Fruit fly (Drosophila melanogaster) whole organism, embryonic: Measurements from ENCODE around the gene Cp190.

Source experiments
- Adf1 ChIP-seq: fragments of 200-800 bp; sonication (Bioruptor generic); IDR thresholded peaks from 2 replicates; pipeline ENCODE4 v1.3.6; 2022; ENCODE audit warnings: missing biosample characterization, missing genetic modification characterization
- CG10321 ChIP-seq: fragments of 200-800 bp; sonication (Bioruptor generic); IDR thresholded peaks from 2 replicates; pipeline ENCODE4 v1.3.6; 2022; ENCODE audit warnings: missing biosample characterization, missing genetic modification characterization
- CG10959 ChIP-seq: fragments of 200-800 bp; sonication (Bioruptor generic); IDR thresholded peaks from 2 replicates; pipeline ENCODE4 v1.3.6; 2022; ENCODE audit warnings: missing biosample characterization, missing genetic modification characterization
- CG11093 ChIP-seq: fragments of 200-800 bp; sonication (Bioruptor generic); IDR thresholded peaks from 3 replicates; pipeline ENCODE4 v1.3.6; 2022; ENCODE audit warnings: missing biosample characterization, missing genetic modification characterization
- CG12071 ChIP-seq: fragments of 200-800 bp; sonication (Bioruptor generic); optimal IDR thresholded peaks from 3 replicates; lab custom pipeline; 2018; ENCODE audit warnings: missing biosample characterization, mild to moderate bottlenecking, missing genetic modification characterization
- CG12769 ChIP-seq: fragments of 200-800 bp; sonication (Bioruptor generic); optimal IDR thresholded peaks from 2 replicates; lab custom pipeline; 2019; ENCODE audit warnings: missing biosample characterization, mild to moderate bottlenecking, missing genetic modification characterization, moderate library complexity
- CG15601 ChIP-seq: fragments of 200-800 bp; sonication (Bioruptor generic); optimal IDR thresholded peaks from 3 replicates; lab custom pipeline; 2019; ENCODE audit warnings: missing biosample characterization, mild to moderate bottlenecking, missing genetic modification characterization, moderate library complexity
- CG16779 ChIP-seq: fragments of 200-800 bp; sonication (Bioruptor generic); IDR thresholded peaks from 2 replicates; pipeline ENCODE4 v1.3.6; 2022; ENCODE audit warnings: missing biosample characterization, missing genetic modification characterization
- CG18011 ChIP-seq: fragments of 200-800 bp; sonication (Bioruptor generic); optimal IDR thresholded peaks from 2 replicates; lab custom pipeline; 2017; ENCODE audit warnings: missing biosample characterization, missing genetic modification characterization, mild to moderate bottlenecking, moderate library complexity, missing genotype
- CG18476 ChIP-seq: fragments of 200-800 bp; sonication (Bioruptor generic); optimal IDR thresholded peaks from 2 replicates; lab custom pipeline; 2016; ENCODE audit warnings: missing biosample characterization, mild to moderate bottlenecking, missing genetic modification characterization
- CG18764 ChIP-seq: fragments of 200-800 bp; sonication (Bioruptor generic); optimal IDR thresholded peaks from 3 replicates; lab custom pipeline; 2016; ENCODE audit warnings: missing biosample characterization, missing genetic modification characterization
- CG2875 ChIP-seq: fragments of 200-800 bp; sonication (Bioruptor generic); optimal IDR thresholded peaks from 2 replicates; lab custom pipeline; 2017; ENCODE audit warnings: missing biosample characterization, mild to moderate bottlenecking, missing genetic modification characterization, missing genetic modification reagents
- CG30403 ChIP-seq: fragments of 200-800 bp; sonication (Bioruptor generic); optimal IDR thresholded peaks from 3 replicates; lab custom pipeline; 2016; ENCODE audit warnings: missing biosample characterization, missing genetic modification characterization
- CG32532 ChIP-seq: fragments of 200-800 bp; sonication (Bioruptor generic); IDR thresholded peaks from 2 replicates; pipeline ENCODE4 v1.3.6; 2022; ENCODE audit warnings: missing biosample characterization, missing genetic modification characterization
- CG32772 ChIP-seq: fragments of 200-800 bp; sonication (Bioruptor generic); IDR thresholded peaks from 2 replicates; pipeline ENCODE4 v1.3.6; 2022; ENCODE audit warnings: missing biosample characterization, missing genetic modification characterization
- CG33557 ChIP-seq: fragments of 200-800 bp; sonication (Bioruptor generic); optimal IDR thresholded peaks from 2 replicates; lab custom pipeline; 2019; ENCODE audit warnings: missing biosample characterization, mild to moderate bottlenecking, missing genetic modification characterization, moderate library complexity
- CG34422 ChIP-seq: fragments of 200-800 bp; sonication (Bioruptor generic); IDR thresholded peaks from 3 replicates; pipeline ENCODE4 v1.3.6; 2022; ENCODE audit warnings: missing biosample characterization, missing genetic modification characterization
- CG4404 ChIP-seq: fragments of 200-800 bp; sonication (Bioruptor generic); IDR thresholded peaks from 2 replicates; pipeline ENCODE4 v1.3.6; 2022; ENCODE audit warnings: missing biosample characterization, missing genetic modification characterization
- CG4820 ChIP-seq: fragments of 200-800 bp; sonication (Bioruptor generic); optimal IDR thresholded peaks from 3 replicates; lab custom pipeline; 2016; ENCODE audit warnings: missing biosample characterization, missing genetic modification characterization
- CG7271 ChIP-seq: fragments of 200-800 bp; sonication (Bioruptor generic); optimal IDR thresholded peaks from 2 replicates; lab custom pipeline; 2018; ENCODE audit warnings: missing biosample characterization, mild to moderate bottlenecking, missing genetic modification characterization, moderate library complexity
- CG7357 ChIP-seq: fragments of 200-800 bp; sonication (Bioruptor generic); IDR thresholded peaks from 3 replicates; pipeline ENCODE4 v1.3.6; 2022; ENCODE audit warnings: missing biosample characterization, missing genetic modification characterization
- CG8290 ChIP-seq, 3 experiments: fragments of 200-800 bp; sonication (Bioruptor generic); optimal IDR thresholded peaks; 2 replicates each; lab custom pipeline; 2016 to 2019; ENCODE audit warnings: missing biosample characterization in 3 of 3, missing genetic modification characterization in 3 of 3, mild to moderate bottlenecking in 2 of 3, moderate library complexity in 1 of 3
- CG9215 ChIP-seq: fragments of 200-800 bp; sonication (Bioruptor generic); IDR thresholded peaks from 2 replicates; pipeline ENCODE4 v1.3.6; 2022; ENCODE audit warnings: missing biosample characterization, missing genetic modification characterization
- CG9727 ChIP-seq: fragments of 200-800 bp; sonication (Bioruptor generic); optimal IDR thresholded peaks from 3 replicates; lab custom pipeline; 2017; ENCODE audit warnings: missing biosample characterization, mild to moderate bottlenecking, missing genetic modification characterization
- CkIIα-i1 ChIP-seq: fragments of 200-800 bp; sonication (Bioruptor generic); IDR thresholded peaks from 2 replicates; pipeline ENCODE4 v1.3.6; 2022; ENCODE audit warnings: missing biosample characterization, missing genetic modification characterization
- Doc2 ChIP-seq: fragments of 200-800 bp; sonication (Bioruptor generic); IDR thresholded peaks from 2 replicates; pipeline ENCODE4 v1.3.6; 2022; ENCODE audit warnings: missing biosample characterization, missing genetic modification characterization
- E2f1 ChIP-seq: fragments of 200-800 bp; sonication (Bioruptor generic); IDR thresholded peaks from 2 replicates; pipeline ENCODE4 v1.3.6; 2022; ENCODE audit warnings: missing biosample characterization, missing genetic modification characterization
- Hr3 ChIP-seq: fragments of 200-800 bp; sonication (Bioruptor generic); optimal IDR thresholded peaks from 3 replicates; lab custom pipeline; 2016; ENCODE audit warnings: missing biosample characterization, missing genetic modification characterization
- Jarid2 ChIP-seq: fragments of 200-800 bp; sonication (Bioruptor generic); optimal IDR thresholded peaks from 3 replicates; lab custom pipeline; 2017; ENCODE audit warnings: mild to moderate bottlenecking, missing biosample characterization, missing genetic modification reagents, missing genetic modification characterization
- Meics ChIP-seq: fragments of 200-800 bp; sonication (Bioruptor generic); optimal IDR thresholded peaks from 2 replicates; lab custom pipeline; 2017; ENCODE audit warnings: missing biosample characterization, mild to moderate bottlenecking, missing genetic modification characterization
- Mrtf ChIP-seq: fragments of 200-800 bp; sonication (Bioruptor generic); IDR thresholded peaks from 3 replicates; pipeline ENCODE4 v1.3.6; 2022; ENCODE audit warnings: missing biosample characterization, missing genetic modification characterization
- NfI ChIP-seq: fragments of 200-800 bp; sonication (Bioruptor generic); optimal IDR thresholded peaks from 3 replicates; lab custom pipeline; 2018; ENCODE audit warnings: missing biosample characterization, mild to moderate bottlenecking, missing genetic modification characterization, moderate library complexity
- Scr ChIP-seq: fragments of 200-800 bp; sonication (Bioruptor generic); IDR thresholded peaks from 2 replicates; pipeline ENCODE4 v1.3.6; 2022; ENCODE audit warnings: missing biosample characterization, missing genetic modification characterization; ENCODE audit not compliant: partially characterized antibody
- Sin3A ChIP-seq: fragments of >200 bp; optimal IDR thresholded peaks from 2 replicates; lab custom pipeline; 2018
- TFAM ChIP-seq: fragments of 200-800 bp; sonication (Bioruptor generic); optimal IDR thresholded peaks from 2 replicates; lab custom pipeline; 2017; ENCODE audit warnings: missing biosample characterization, missing genetic modification characterization, inconsistent platforms
- cwo ChIP-seq: fragments of 200-800 bp; sonication (Bioruptor generic); optimal IDR thresholded peaks from 3 replicates; lab custom pipeline; 2017; ENCODE audit warnings: missing biosample characterization, missing genetic modification characterization, mild to moderate bottlenecking, moderate library complexity, missing genetic modification reagents
- dimm ChIP-seq: fragments of 200-800 bp; sonication (Bioruptor generic); IDR thresholded peaks from 2 replicates; pipeline ENCODE4 v1.3.6; 2022; ENCODE audit warnings: missing biosample characterization, missing genetic modification characterization
- dpn ChIP-seq, 2 experiments: fragments of 200-800 bp; sonication (Bioruptor generic); optimal IDR thresholded peaks; 3 replicates each; lab custom pipeline; 2016; ENCODE audit warnings: missing biosample characterization in 2 of 2, missing genetic modification characterization in 2 of 2
- gfzf ChIP-seq: fragments of 200-800 bp; sonication (Bioruptor generic); optimal IDR thresholded peaks from 2 replicates; lab custom pipeline; 2016; ENCODE audit warnings: missing biosample characterization, mild to moderate bottlenecking, missing genetic modification characterization, moderate library complexity
- hb ChIP-seq: fragments of 200-800 bp; sonication (Bioruptor generic); IDR thresholded peaks from 3 replicates; pipeline ENCODE4 v1.3.6; 2022; ENCODE audit warnings: missing biosample characterization, missing genetic modification characterization; ENCODE audit not compliant: partially characterized antibody
- her ChIP-seq: fragments of 200-800 bp; sonication (Bioruptor generic); optimal IDR thresholded peaks from 2 replicates; lab custom pipeline; 2016; ENCODE audit warnings: missing biosample characterization, missing genetic modification characterization
- ken ChIP-seq: fragments of 200-800 bp; sonication (Bioruptor generic); IDR thresholded peaks from 3 replicates; pipeline ENCODE4 v1.3.6; 2022; ENCODE audit warnings: missing biosample characterization, missing genetic modification characterization
- p53 ChIP-seq: fragments of 200-800 bp; sonication (Bioruptor generic); optimal IDR thresholded peaks from 2 replicates; lab custom pipeline; 2016; ENCODE audit warnings: missing biosample characterization, missing genetic modification characterization
- pan ChIP-seq, 4 experiments: fragments of >200 bp in 3 of 4; fragments of 200-800 bp in 1 of 4; sonication (Bioruptor generic) in 1 of 4; optimal IDR thresholded peaks in 3 of 4; IDR thresholded peaks in 1 of 4; 2 replicates each; pipeline versions ENCODE4 v1.3.6 to Lab custom; 2017 to 2022; ENCODE audit warnings: missing biosample characterization in 2 of 4, missing genetic modification characterization in 2 of 4, mixed read lengths in 1 of 4
- pfk ChIP-seq: fragments of 200-800 bp; sonication (Bioruptor generic); optimal IDR thresholded peaks from 2 replicates; lab custom pipeline; 2018; ENCODE audit warnings: missing biosample characterization, mild to moderate bottlenecking, missing genetic modification characterization, moderate library complexity
- pho ChIP-seq: fragments of 200-800 bp; sonication (Bioruptor generic); optimal IDR thresholded peaks from 2 replicates; lab custom pipeline; 2016; ENCODE audit warnings: missing biosample characterization, missing genetic modification characterization
- tgo ChIP-seq: fragments of 200-800 bp; sonication (Bioruptor generic); IDR thresholded peaks from 3 replicates; pipeline ENCODE4 v1.3.6; 2022; ENCODE audit warnings: missing biosample characterization, missing genetic modification characterization
- tll ChIP-seq, 2 experiments: fragments of 200-800 bp in 1 of 2; fragments of >200 bp in 1 of 2; sonication (Bioruptor generic) in 1 of 2; optimal IDR thresholded peaks; 2 replicates each; lab custom pipeline; 2017 to 2019; ENCODE audit warnings: missing biosample characterization in 2 of 2, missing genetic modification characterization in 2 of 2, mild to moderate bottlenecking in 1 of 2, moderate library complexity in 1 of 2
- tx ChIP-seq: fragments of 200-800 bp; sonication (Bioruptor generic); optimal IDR thresholded peaks from 2 replicates; lab custom pipeline; 2016; ENCODE audit warnings: missing biosample characterization, missing genetic modification characterization

Cp190 gene

dm6 chr3R:15229329-15229876, 45.6 kb downstream of the Cp190 start, which contains the start of the genes Art3 and mRpS10 (continued):
- TF ChIP-seq tx (GFP tag; lab: Kevin White, UChicago) (peak; percentile 100), CG32772 (GFP tag; lab: Robert Waterston, UW) (peak; percentile 100), CG9215 (GFP tag; lab: Robert Waterston, UW) (peak; percentile 99), CG15601 (tag; lab: Kevin White, UChicago) (peak; percentile 99), CG4820 (GFP tag; lab: Kevin White, UChicago) (peak; percentile 99), CG18764 (GFP tag; lab: Kevin White, UChicago) (peak; percentile 100), tll (GFP tag; optimal IDR thresholded peaks at IDR 0.05; lab: Kevin White, UChicago) (peak; percentile 3 to 96), CG32532 (GFP tag; lab: Robert Waterston, UW) (peak; percentile 100), CG18476 (peak; percentile 99), CG7357 (peak; percentile 99), CG8290 (GFP tag; optimal IDR thresholded peaks at IDR 0.05; lab: Kevin White, UChicago) (peak; percentile 100), CG8290 (tag; optimal IDR thresholded peaks at IDR 0.05; lab: Kevin White, UChicago) (peak; percentile 99 to 100), CG9727 (GFP tag; lab: Kevin White, UChicago) (peak; percentile 100), Scr (GFP tag; lab: Robert Waterston, UW) (peak; percentile 40), Jarid2 (no peak), CG4404 (GFP tag; lab: Robert Waterston, UW) (peak; percentile 100), CG33557 (GFP tag; lab: Kevin White, UChicago) (peak; percentile 100), CG18011 (peak; percentile 93), CG30403 (GFP tag; lab: Kevin White, UChicago) (peak; percentile 100), CG7271 (tag; lab: Kevin White, UChicago) (peak; percentile 100), dimm (peak; percentile 100), hb (GFP tag; lab: Robert Waterston, UW) (no peak), CG11093 (peak; percentile 100), her (GFP tag; lab: Kevin White, UChicago) (peak; percentile 98), pho (GFP tag; lab: Kevin White, UChicago) (peak; percentile 100), E2f1 (GFP tag; lab: Robert Waterston, UW) (peak; percentile 100), CG16779 (peak; percentile 100), CG12071 (GFP tag; lab: Kevin White, UChicago) (peak; percentile 100), CG2875 (peak; percentile 100), Hr3 (GFP tag; lab: Kevin White, UChicago) (peak; percentile 100), tgo (GFP tag; lab: Robert Waterston, UW) (peak; percentile 100), Doc2 (GFP tag; lab: Robert Waterston, UW) (peak; percentile 99), ken (GFP tag; lab: Robert Waterston, UW) (peak; percentile 100), Sin3A (lab: Kevin White, UChicago) (peak; percentile 20), Mrtf (peak; percentile 100), CG10959 (GFP tag; lab: Robert Waterston, UW) (peak; percentile 100), cwo (GFP tag; lab: Kevin White, UChicago) (peak; percentile 99), TFAM (peak; percentile 97), CG12769 (tag; lab: Kevin White, UChicago) (peak; percentile 100), pan (optimal IDR thresholded peaks at IDR 0.05; lab: Kevin White, UChicago) (peak in 1 of 2 experiments; percentile 82), pan (GFP tag; optimal IDR thresholded peaks at IDR 0.05 in 1 of 2, IDR thresholded peaks at IDR 0.05 in 1 of 2) (peak; percentile 84 to 100), CkIIα-i1 (GFP tag; lab: Robert Waterston, UW) (peak; percentile 99), NfI (GFP tag; lab: Kevin White, UChicago) (peak; percentile 100), pfk (GFP tag; lab: Kevin White, UChicago) (peak; percentile 84), p53 (GFP tag; lab: Kevin White, UChicago) (peak; percentile 99), CG10321 (GFP tag; lab: Robert Waterston, UW) (peak; percentile 92), Meics (peak; percentile 100), dpn (GFP tag; optimal IDR thresholded peaks at IDR 0.05; lab: Kevin White, UChicago) (peak; percentile 100), Adf1 (GFP tag; lab: Robert Waterston, UW) (peak; percentile 95), CG34422 (GFP tag; lab: Robert Waterston, UW) (peak; percentile 100), gfzf (GFP tag; lab: Kevin White, UChicago) (peak; percentile 89)
